Fruit fly (Drosophila melanogaster): ENCODE results near the gene ncm.

DNA sequence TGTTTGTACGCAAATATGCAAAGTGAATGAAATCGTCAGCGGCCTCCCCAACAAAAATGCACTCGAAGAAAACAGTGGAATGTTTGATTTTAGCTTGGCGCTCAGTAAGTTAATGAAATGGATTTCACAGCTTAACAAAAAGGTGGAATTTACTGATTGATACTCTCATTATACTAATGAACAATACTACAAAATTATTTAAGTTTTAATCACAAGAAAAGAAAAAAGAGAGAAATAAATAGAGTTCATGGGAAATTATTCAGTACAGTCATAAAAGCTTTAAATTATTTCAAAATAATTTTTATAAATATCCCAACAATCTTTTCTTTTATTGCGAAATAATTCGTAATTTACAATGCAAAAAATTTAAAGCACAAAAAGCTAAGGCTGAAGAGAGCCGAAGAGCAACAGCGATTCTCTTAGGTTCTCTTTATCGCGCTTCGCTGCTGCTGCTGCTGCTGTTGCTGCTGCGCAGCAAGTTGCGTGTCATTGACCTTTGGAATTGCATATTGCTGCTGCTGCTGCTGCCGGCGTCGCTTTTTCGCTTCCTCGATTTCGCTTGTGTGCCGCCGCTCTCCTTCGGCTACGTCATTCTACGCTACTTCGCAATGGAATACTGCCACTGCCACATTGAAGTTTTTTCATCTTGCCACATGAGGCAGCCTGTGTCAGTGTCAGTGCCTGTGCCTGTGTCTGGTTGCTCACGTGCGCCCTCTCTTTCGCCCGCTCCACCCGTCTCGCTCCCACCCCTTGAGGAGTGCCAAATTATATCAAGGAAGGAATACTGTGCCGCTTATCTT lies 16.8 kb upstream of the ncm start:
- TF ChIP-seq bab1 (GFP tag; optimal IDR thresholded peaks at IDR 0.05) (no peak), CG7045 (GFP tag; optimal IDR thresholded peaks at IDR 0.05) (no peak), Clk (GFP tag; optimal IDR thresholded peaks at IDR 0.05) (no peak), kay (GFP tag; ENCODE audit: borderline replicate concordance) (peak; percentile 73), CG33017 (tag; optimal IDR thresholded peaks at IDR 0.05) (no peak), ovo (GFP tag; optimal IDR thresholded peaks at IDR 0.05) (no peak), CG11617 (GFP tag; optimal IDR thresholded peaks at IDR 0.05) (no peak), CG12768 (GFP tag; optimal IDR thresholded peaks at IDR 0.05) (no peak), CG14711 (tag; optimal IDR thresholded peaks at IDR 0.05) (no peak), CG7101 (tag; optimal IDR thresholded peaks at IDR 0.05) (no peak), CG1620 (GFP tag; optimal IDR thresholded peaks at IDR 0.05) (no peak), cic (GFP tag; optimal IDR thresholded peaks at IDR 0.05) (no peak), cnc (optimal IDR thresholded peaks at IDR 0.05) (no peak)

Data from whole organism, adult.